Fruit fly (Drosophila melanogaster) whole organism, pupa: ENCODE results near the gene CG12995.

ENCODE experiments used
- CG13204 ChIP-seq: fragments of 200-800 bp; sonication (Bioruptor generic); optimal IDR thresholded peaks from 2 replicates; lab custom pipeline; 2018; ENCODE audit warnings: missing biosample characterization, mild to moderate bottlenecking, missing genetic modification characterization, moderate library complexity
- CG15710 ChIP-seq: fragments of 200-800 bp; sonication (Bioruptor generic); optimal IDR thresholded peaks from 2 replicates; lab custom pipeline; 2018; ENCODE audit warnings: missing biosample characterization, mild to moderate bottlenecking, missing genetic modification characterization, moderate library complexity
- CG4496 ChIP-seq: fragments of 200-800 bp; sonication (Bioruptor generic); IDR thresholded peaks from 3 replicates; pipeline ENCODE4 v1.3.6; 2022; ENCODE audit warnings: missing biosample characterization, missing genetic modification characterization
- CG8159 ChIP-seq: fragments of 200-800 bp; sonication (Bioruptor generic); optimal IDR thresholded peaks from 3 replicates; lab custom pipeline; 2018; ENCODE audit warnings: missing biosample characterization, mild to moderate bottlenecking, missing genetic modification characterization, moderate library complexity
- CG8301 ChIP-seq: fragments of 200-800 bp; sonication (Bioruptor generic); optimal IDR thresholded peaks from 2 replicates; lab custom pipeline; 2018; ENCODE audit warnings: missing biosample characterization, mild to moderate bottlenecking, missing genetic modification characterization
- EcR ChIP-seq: fragments of 200-800 bp; sonication (Bioruptor generic); optimal IDR thresholded peaks from 3 replicates; lab custom pipeline; 2019; ENCODE audit warnings: missing biosample characterization, missing genetic modification characterization, mild to moderate bottlenecking, moderate library complexity, missing genetic modification reagents
- Pif1A ChIP-seq: fragments of 200-800 bp; sonication (Bioruptor generic); optimal IDR thresholded peaks from 3 replicates; lab custom pipeline; 2016; ENCODE audit warnings: missing biosample characterization, missing genetic modification characterization
- Snoo ChIP-seq: fragments of 200-800 bp; sonication (Bioruptor generic); optimal IDR thresholded peaks from 3 replicates; lab custom pipeline; 2017; ENCODE audit warnings: missing biosample characterization, mild to moderate bottlenecking, missing genetic modification characterization, inconsistent platforms
- gl ChIP-seq: fragments of 200-800 bp; sonication (Bioruptor generic); optimal IDR thresholded peaks from 2 replicates; lab custom pipeline; 2018; ENCODE audit warnings: missing biosample characterization, mild to moderate bottlenecking, missing genetic modification characterization

Gene CG12995

dm6 chrX:17160396-17161040, 49.3 kb downstream of the CG12995 start:
- TF ChIP-seq CG8301 (tag; lab: Kevin White, UChicago) (no peak), CG13204 (GFP tag; lab: Kevin White, UChicago) (peak; percentile 39), CG4496 (peak; percentile 62; the same call in 2 of the 3 replicates)

- no peak for TF ChIP-seq CG15710 (tag; lab: Kevin White, UChicago)
- TF ChIP-seq Snoo (tag; lab: Kevin White, UChicago): peak; percentile 5
- no peak for TF ChIP-seq Pif1A (GFP tag; lab: Kevin White, UChicago)
- no peak for TF ChIP-seq gl (tag; lab: Kevin White, UChicago)
- TF ChIP-seq EcR: peak; percentile 15
- no peak for TF ChIP-seq CG8159 (tag; lab: Kevin White, UChicago)
Observed at dm6 chrX:17159819-17160218, 50.0 kb downstream of the CG12995 start, which contains the start of gene baz. Gene baz, plus strand, starts transcription at chrX:17160006.
